Worm (Caenorhabditis elegans) whole organism, L1 larva: Measurements from ENCODE around the gene F34H10.5.

Source experiments
- F16B12.6 ChIP-seq: fragments of 150-350 bp; optimal IDR thresholded peaks from 2 replicates; lab custom pipeline; 2014; ENCODE audit warnings: missing biosample characterization, missing genetic modification characterization
- aha-1 ChIP-seq: fragments of 150-350 bp; optimal IDR thresholded peaks from 2 replicates; lab custom pipeline; 2014; ENCODE audit warnings: missing biosample characterization, missing genetic modification characterization
- dpl-1 ChIP-seq, 3 experiments: fragments of 150-350 bp in 2 of 3; sonication (generic microtip) in 1 of 3; optimal IDR thresholded peaks; 2 replicates each; lab custom pipeline; 2014 to 2017; ENCODE audit warnings: missing biosample characterization in 3 of 3, missing genetic modification characterization in 3 of 3, missing genetic modification reagents in 3 of 3
- fkh-10 ChIP-seq: sonication (generic microtip); optimal IDR thresholded peaks from 2 replicates; lab custom pipeline; 2017; ENCODE audit warnings: missing biosample characterization, missing genetic modification reagents, missing genetic modification characterization
- fos-1 ChIP-seq: fragments of 150-350 bp; optimal IDR thresholded peaks from 2 replicates; lab custom pipeline; 2014; ENCODE audit warnings: missing biosample characterization, missing genetic modification characterization
- irx-1 ChIP-seq: sonication (generic microtip); optimal IDR thresholded peaks from 2 replicates; lab custom pipeline; 2016; ENCODE audit warnings: missing genetic modification characterization, missing compliant biosample characterization
- jun-1 ChIP-seq: fragments of 150-350 bp; optimal IDR thresholded peaks from 2 replicates; lab custom pipeline; 2014; ENCODE audit warnings: missing biosample characterization, missing genetic modification reagents, missing genetic modification characterization
- lin-13 ChIP-seq: fragments of 150-350 bp; optimal IDR thresholded peaks from 2 replicates; lab custom pipeline; 2014; ENCODE audit warnings: missing biosample characterization, missing genetic modification reagents, missing genetic modification characterization
- lin-15B ChIP-seq: fragments of 150-350 bp; sonication (generic microtip); optimal IDR thresholded peaks from 3 replicates; lab custom pipeline; 2014; ENCODE audit warnings: missing biosample characterization, missing genetic modification characterization
- lin-39 ChIP-seq: fragments of 150-350 bp; optimal IDR thresholded peaks from 2 replicates; lab custom pipeline; 2014; ENCODE audit warnings: missing biosample characterization, missing genetic modification reagents, missing genetic modification characterization
- nhr-11 ChIP-seq: fragments of 150-350 bp; optimal IDR thresholded peaks from 2 replicates; lab custom pipeline; 2014; ENCODE audit warnings: missing biosample characterization, missing genetic modification characterization
- nhr-237 ChIP-seq: fragments of 150-350 bp; optimal IDR thresholded peaks from 2 replicates; lab custom pipeline; 2014; ENCODE audit warnings: missing biosample characterization, missing genetic modification characterization
- pag-3 ChIP-seq: sonication (generic microtip); optimal IDR thresholded peaks from 2 replicates; lab custom pipeline; 2017; ENCODE audit warnings: missing genetic modification characterization, mild to moderate bottlenecking, missing compliant biosample characterization, antibody characterized with exemption, borderline replicate concordance; ENCODE audit not compliant: insufficient read depth
- sptf-1 ChIP-seq: fragments of 150-350 bp; optimal IDR thresholded peaks from 2 replicates; lab custom pipeline; 2014; ENCODE audit warnings: missing biosample characterization, missing genetic modification characterization

DNA sequence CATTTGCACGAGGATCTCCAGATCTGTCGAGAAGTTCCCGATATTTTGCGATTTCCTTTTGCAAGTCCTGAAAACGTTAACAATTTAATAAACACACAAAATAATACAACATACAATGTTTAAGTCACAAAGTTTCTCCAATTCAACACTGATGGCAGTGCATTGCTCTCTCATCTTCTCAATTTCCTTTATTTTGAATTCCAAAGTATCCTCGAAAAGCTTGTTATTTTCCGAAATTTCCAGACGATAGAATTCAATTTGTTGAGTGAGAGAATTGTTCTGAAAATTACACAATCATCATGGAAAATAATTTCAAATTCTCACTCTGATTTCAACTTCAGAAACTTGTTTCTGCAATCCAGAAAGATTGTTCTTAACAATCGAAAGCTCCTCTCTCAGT lies 42.5 kb downstream of the F34H10.5 start:
- no peak for TF ChIP-seq lin-13 (GFP tag; lab: Kevin White, UChicago)
- no peak for TF ChIP-seq fos-1 (tag; lab: Kevin White, UChicago)
- no peak for TF ChIP-seq lin-39 (tag; lab: Kevin White, UChicago)
- TF ChIP-seq dpl-1 (GFP tag; optimal IDR thresholded peaks at IDR 0.05; lab: Kevin White, UChicago), result no peak
- TF ChIP-seq aha-1 (tag; lab: Kevin White, UChicago), result no peak
- TF ChIP-seq sptf-1 (tag; lab: Kevin White, UChicago), result no peak
- no peak for TF ChIP-seq fkh-10
- TF ChIP-seq jun-1, result no peak
- no peak for TF ChIP-seq nhr-237
- no peak for TF ChIP-seq nhr-11 (tag; lab: Kevin White, UChicago)
- TF ChIP-seq lin-15B, result no peak
- no peak for TF ChIP-seq pag-3 (tag; lab: Kevin White, UChicago)
- no peak for TF ChIP-seq F16B12.6 (tag; lab: Kevin White, UChicago)
- TF ChIP-seq irx-1 (tag; lab: Kevin White, UChicago), result no peak
